Fruit fly (Drosophila melanogaster) whole organism, embryonic: Measurements from ENCODE around the gene fne.

Source experiments
- CG11560 ChIP-seq: fragments of 200-800 bp; sonication (Bioruptor generic); IDR thresholded peaks from 3 replicates; pipeline ENCODE4 v1.3.6; 2022; ENCODE audit warnings: missing biosample characterization, missing genetic modification characterization
- CG12219 ChIP-seq: fragments of 200-800 bp; sonication (Bioruptor generic); optimal IDR thresholded peaks from 3 replicates; lab custom pipeline; 2018; ENCODE audit warnings: missing biosample characterization, mild to moderate bottlenecking, missing genetic modification characterization
- CG12299 ChIP-seq: fragments of 200-800 bp; sonication (Bioruptor generic); optimal IDR thresholded peaks from 2 replicates; lab custom pipeline; 2018; ENCODE audit warnings: missing biosample characterization, mild to moderate bottlenecking, missing genetic modification characterization
- CG12659 ChIP-seq: fragments of 200-800 bp; sonication (Bioruptor generic); optimal IDR thresholded peaks from 3 replicates; lab custom pipeline; 2017; ENCODE audit warnings: mild to moderate bottlenecking, missing biosample characterization, missing genetic modification reagents, missing genetic modification characterization
- CG13296 ChIP-seq: fragments of 200-800 bp; sonication (Bioruptor generic); optimal IDR thresholded peaks from 3 replicates; lab custom pipeline; 2018; ENCODE audit warnings: missing biosample characterization, mild to moderate bottlenecking, missing genetic modification characterization
- CG13894 ChIP-seq: fragments of 200-800 bp; sonication (Bioruptor generic); optimal IDR thresholded peaks from 3 replicates; lab custom pipeline; 2018; ENCODE audit warnings: missing biosample characterization, mild to moderate bottlenecking, missing genetic modification characterization, moderate library complexity
- CG14710 ChIP-seq: fragments of 200-800 bp; sonication (Bioruptor generic); optimal IDR thresholded peaks from 3 replicates; lab custom pipeline; 2019; ENCODE audit warnings: missing biosample characterization, mild to moderate bottlenecking, missing genetic modification characterization, moderate library complexity
- CG15696 ChIP-seq: fragments of 200-800 bp; sonication (Bioruptor generic); optimal IDR thresholded peaks from 2 replicates; lab custom pipeline; 2019; ENCODE audit warnings: missing biosample characterization, mild to moderate bottlenecking, missing genetic modification characterization, moderate library complexity
- CG16863 ChIP-seq: fragments of 200-800 bp; sonication (Bioruptor generic); optimal IDR thresholded peaks from 3 replicates; lab custom pipeline; 2016; ENCODE audit warnings: missing biosample characterization, missing genetic modification characterization
- CG5180 ChIP-seq: fragments of 200-800 bp; sonication (Bioruptor generic); optimal IDR thresholded peaks from 3 replicates; lab custom pipeline; 2017; ENCODE audit warnings: missing biosample characterization, missing genetic modification characterization, mild to moderate bottlenecking, moderate library complexity, missing genetic modification reagents
- CG5245 ChIP-seq: fragments of 200-800 bp; sonication (Bioruptor generic); optimal IDR thresholded peaks from 3 replicates; lab custom pipeline; 2016; ENCODE audit warnings: missing biosample characterization, missing genetic modification characterization
- CG6254 ChIP-seq: fragments of 200-800 bp; sonication (Bioruptor generic); optimal IDR thresholded peaks from 3 replicates; lab custom pipeline; 2017; ENCODE audit warnings: mild to moderate bottlenecking, missing biosample characterization, missing genetic modification reagents, missing genetic modification characterization
- CG8089 ChIP-seq: fragments of 200-800 bp; sonication (Bioruptor generic); optimal IDR thresholded peaks from 3 replicates; lab custom pipeline; 2016; ENCODE audit warnings: missing biosample characterization, missing genetic modification characterization
- CG8281 ChIP-seq: fragments of 200-800 bp; sonication (Bioruptor generic); optimal IDR thresholded peaks from 2 replicates; lab custom pipeline; 2018; ENCODE audit warnings: missing biosample characterization, mild to moderate bottlenecking, missing genetic modification characterization, moderate library complexity
- CG8478 ChIP-seq: fragments of >200 bp; optimal IDR thresholded peaks from 2 replicates; lab custom pipeline; 2018
- D19A ChIP-seq: fragments of 200-800 bp; optimal IDR thresholded peaks from 3 replicates; lab custom pipeline; 2019; ENCODE audit warnings: missing biosample characterization, mild to moderate bottlenecking, missing genetic modification characterization, moderate library complexity
- H15 ChIP-seq: fragments of 200-800 bp; sonication (Bioruptor generic); IDR thresholded peaks from 3 replicates; pipeline ENCODE4 v1.3.6; 2022; ENCODE audit warnings: missing biosample characterization, missing genetic modification characterization
- HLH4C ChIP-seq: fragments of 200-800 bp; sonication (Bioruptor generic); IDR thresholded peaks from 3 replicates; pipeline ENCODE4 v1.3.6; 2022; ENCODE audit warnings: missing biosample characterization, missing genetic modification characterization; ENCODE audit not compliant: partially characterized antibody
- HmgD ChIP-seq: fragments of 200-800 bp; sonication (Bioruptor generic); optimal IDR thresholded peaks from 3 replicates; lab custom pipeline; 2016; ENCODE audit warnings: missing biosample characterization, missing genetic modification characterization
- HmgZ ChIP-seq: fragments of 200-800 bp; sonication (Bioruptor generic); optimal IDR thresholded peaks from 2 replicates; lab custom pipeline; 2018; ENCODE audit warnings: missing biosample characterization, mild to moderate bottlenecking, missing genetic modification characterization
- Hr39 ChIP-seq: fragments of >200 bp; optimal IDR thresholded peaks from 2 replicates; lab custom pipeline; 2017
- Med ChIP-seq: fragments of 200-800 bp; sonication (Bioruptor generic); peaks from one replicate; lab custom pipeline; 2016; ENCODE audit warnings: missing biosample characterization, missing genetic modification characterization, mild to moderate bottlenecking, inconsistent platforms, moderate library complexity
- Myb ChIP-seq: fragments of 200-800 bp; sonication (Bioruptor generic); optimal IDR thresholded peaks from 2 replicates; lab custom pipeline; 2016; ENCODE audit warnings: missing biosample characterization, missing genetic modification characterization
- Nf-YB ChIP-seq: fragments of 200-800 bp; sonication (Bioruptor generic); optimal IDR thresholded peaks from 3 replicates; lab custom pipeline; 2019; ENCODE audit warnings: missing biosample characterization, mild to moderate bottlenecking, missing genetic modification characterization, moderate library complexity
- Ssrp ChIP-seq: fragments of 200-800 bp; sonication (Bioruptor generic); optimal IDR thresholded peaks from 2 replicates; lab custom pipeline; 2018; ENCODE audit warnings: missing biosample characterization, mild to moderate bottlenecking, missing genetic modification characterization, moderate library complexity
- YL-1 ChIP-seq: fragments of 200-800 bp; sonication (Bioruptor generic); optimal IDR thresholded peaks from 3 replicates; lab custom pipeline; 2017; ENCODE audit warnings: missing biosample characterization, mild to moderate bottlenecking, missing genetic modification characterization
- abd-A ChIP-seq: fragments of 200-800 bp; sonication (Bioruptor generic); optimal IDR thresholded peaks from 3 replicates; lab custom pipeline; 2019; ENCODE audit warnings: missing biosample characterization, mild to moderate bottlenecking, missing genetic modification characterization, moderate library complexity
- amos ChIP-seq: fragments of 200-800 bp; sonication (Bioruptor generic); IDR thresholded peaks from 2 replicates; pipeline ENCODE4 v1.3.6; 2022; ENCODE audit warnings: missing biosample characterization, missing genetic modification characterization; ENCODE audit not compliant: partially characterized antibody
- bcd ChIP-seq: fragments of 200-800 bp; sonication (Bioruptor generic); optimal IDR thresholded peaks from 2 replicates; lab custom pipeline; 2017; ENCODE audit warnings: missing biosample characterization, mild to moderate bottlenecking, missing genetic modification characterization
- cg ChIP-seq: fragments of 200-800 bp; sonication (Bioruptor generic); optimal IDR thresholded peaks from 3 replicates; lab custom pipeline; 2019; ENCODE audit warnings: missing biosample characterization, mild to moderate bottlenecking, missing genetic modification characterization, moderate library complexity
- chm ChIP-seq: fragments of 200-800 bp; sonication (Bioruptor generic); IDR thresholded peaks from 2 replicates; pipeline ENCODE4 v1.3.6; 2022; ENCODE audit warnings: missing biosample characterization, missing genetic modification characterization
- danr ChIP-seq: fragments of 200-800 bp; sonication (Bioruptor generic); IDR thresholded peaks from 2 replicates; pipeline ENCODE4 v1.3.6; 2022; ENCODE audit warnings: missing biosample characterization, missing genetic modification characterization
- eyg ChIP-seq: fragments of 200-800 bp; sonication (Bioruptor generic); optimal IDR thresholded peaks from 3 replicates; lab custom pipeline; 2016; ENCODE audit warnings: missing biosample characterization, missing genetic modification characterization
- gem ChIP-seq: fragments of 200-800 bp; sonication (Bioruptor generic); optimal IDR thresholded peaks from 2 replicates; lab custom pipeline; 2019; ENCODE audit warnings: missing biosample characterization, mild to moderate bottlenecking, missing genetic modification characterization, moderate library complexity
- gt ChIP-seq: fragments of 200-800 bp; sonication (Bioruptor generic); IDR thresholded peaks from 2 replicates; pipeline ENCODE4 v1.3.6; 2022; ENCODE audit warnings: missing biosample characterization, missing genetic modification characterization
- klu ChIP-seq: fragments of 200-800 bp; sonication (Bioruptor generic); IDR thresholded peaks from 2 replicates; pipeline ENCODE4 v1.3.6; 2022; ENCODE audit warnings: missing biosample characterization, missing genetic modification characterization
- lov ChIP-seq, 2 experiments: fragments of 200-800 bp in 1 of 2; fragments of >200 bp in 1 of 2; sonication (Bioruptor generic) in 1 of 2; IDR thresholded peaks in 1 of 2; optimal IDR thresholded peaks in 1 of 2; 2 replicates in 1 of 2; 3 replicates in 1 of 2; pipeline versions ENCODE4 v1.3.6 to Lab custom; 2017 to 2022; ENCODE audit warnings: missing biosample characterization in 1 of 2, missing genetic modification characterization in 1 of 2
- luna ChIP-seq: fragments of 200-800 bp; sonication (Bioruptor generic); optimal IDR thresholded peaks from 2 replicates; lab custom pipeline; 2016; ENCODE audit warnings: missing biosample characterization, missing genetic modification characterization
- mld ChIP-seq: fragments of 200-800 bp; sonication (Bioruptor generic); IDR thresholded peaks from 3 replicates; pipeline ENCODE4 v1.3.6; 2022; ENCODE audit warnings: missing biosample characterization, missing genetic modification characterization; ENCODE audit not compliant: partially characterized antibody
- nom ChIP-seq: fragments of 200-800 bp; sonication (Bioruptor generic); optimal IDR thresholded peaks from 2 replicates; lab custom pipeline; 2017; ENCODE audit warnings: missing biosample characterization, missing genetic modification characterization, mild to moderate bottlenecking, moderate library complexity, missing genetic modification reagents
- pfk ChIP-seq: fragments of 200-800 bp; sonication (Bioruptor generic); optimal IDR thresholded peaks from 2 replicates; lab custom pipeline; 2018; ENCODE audit warnings: missing biosample characterization, mild to moderate bottlenecking, missing genetic modification characterization, moderate library complexity
- pzg ChIP-seq: fragments of 200-800 bp; sonication (Bioruptor generic); optimal IDR thresholded peaks from 3 replicates; lab custom pipeline; 2018; ENCODE audit warnings: missing biosample characterization, mild to moderate bottlenecking, missing genetic modification characterization, moderate library complexity
- ro ChIP-seq: fragments of 200-800 bp; sonication (Bioruptor generic); IDR thresholded peaks from 2 replicates; pipeline ENCODE4 v1.3.6; 2022; ENCODE audit warnings: missing biosample characterization, missing genetic modification characterization
- slou ChIP-seq: fragments of 200-800 bp; sonication (Bioruptor generic); optimal IDR thresholded peaks from 3 replicates; lab custom pipeline; 2016; ENCODE audit warnings: missing biosample characterization, missing genetic modification characterization
- slp2 ChIP-seq: fragments of 200-800 bp; sonication (Bioruptor generic); optimal IDR thresholded peaks from 2 replicates; lab custom pipeline; 2016; ENCODE audit warnings: missing biosample characterization, missing genetic modification characterization
- trh ChIP-seq: fragments of 200-800 bp; sonication (Bioruptor generic); optimal IDR thresholded peaks from 2 replicates; lab custom pipeline; 2016; ENCODE audit warnings: missing biosample characterization, missing genetic modification characterization
- vnd ChIP-seq: fragments of 200-800 bp; sonication (Bioruptor generic); IDR thresholded peaks from 3 replicates; pipeline ENCODE4 v1.3.6; 2022; ENCODE audit warnings: missing biosample characterization, missing genetic modification characterization; ENCODE audit not compliant: partially characterized antibody
- wek ChIP-seq: fragments of 200-800 bp; sonication (Bioruptor generic); optimal IDR thresholded peaks from 3 replicates; lab custom pipeline; 2018; ENCODE audit warnings: missing biosample characterization, mild to moderate bottlenecking, missing genetic modification characterization, moderate library complexity
- zf30C ChIP-seq: fragments of 200-800 bp; sonication (Bioruptor generic); optimal IDR thresholded peaks from 3 replicates; lab custom pipeline; 2018; ENCODE audit warnings: missing biosample characterization, mild to moderate bottlenecking, missing genetic modification characterization

The fne gene

dm6 chrX:12905901-12906689 is 11.2 kb upstream of the fne start, which contains the start of gene CG4404 (continued):
- TF ChIP-seq CG14710 (tag; lab: Kevin White, UChicago) (no peak), slou (GFP tag; lab: Kevin White, UChicago) (no peak), pfk (no peak), luna (GFP tag; lab: Kevin White, UChicago) (no peak), CG16863 (GFP tag; lab: Kevin White, UChicago) (no peak), gem (tag; lab: Kevin White, UChicago) (no peak), CG8089 (GFP tag; lab: Kevin White, UChicago) (no peak), danr (GFP tag; lab: Robert Waterston, UW) (no peak), HmgD (no peak), zf30C (GFP tag; lab: Kevin White, UChicago) (no peak), vnd (GFP tag; lab: Robert Waterston, UW) (0 out of 3 replicates have a peak, but pooled peaks have one; percentile 24), CG11560 (tag; lab: Robert Waterston, UW) (no peak), pzg (GFP tag; lab: Kevin White, UChicago) (no peak), abd-A (no peak), CG6254 (GFP tag; lab: Kevin White, UChicago) (no peak), eyg (no peak), CG12219 (GFP tag; lab: Kevin White, UChicago) (no peak), Hr39 (lab: Kevin White, UChicago) (no peak), slp2 (GFP tag; lab: Kevin White, UChicago) (no peak), CG8478 (no peak), CG13894 (no peak), CG13296 (GFP tag; lab: Kevin White, UChicago) (no peak), Nf-YB (no peak), HmgZ (tag; lab: Kevin White, UChicago) (no peak), D19A (tag; lab: Kevin White, UChicago) (peak; percentile 13), chm (GFP tag; lab: Robert Waterston, UW) (no peak), CG5245 (GFP tag; lab: Kevin White, UChicago) (no peak), Ssrp (no peak), Myb (GFP tag; lab: Kevin White, UChicago) (peak; percentile 19), YL-1 (GFP tag; lab: Kevin White, UChicago) (no peak), HLH4C (GFP tag; lab: Robert Waterston, UW) (peak; percentile 52; the same call in 2 of the 3 replicates), gt (GFP tag; lab: Robert Waterston, UW) (no peak), nom (GFP tag; lab: Kevin White, UChicago) (no peak), amos (GFP tag; lab: Robert Waterston, UW) (no peak; the same call in 1 of the 2 replicates), trh (GFP tag; lab: Kevin White, UChicago) (no peak), CG15696 (no peak), CG12659 (GFP tag; lab: Kevin White, UChicago) (no peak), CG5180 (no peak), ro (no peak), mld (GFP tag; lab: Robert Waterston, UW) (peak; percentile 42; the same call in 1 of the 3 replicates), wek (GFP tag; lab: Kevin White, UChicago) (no peak), klu (GFP tag; lab: Robert Waterston, UW) (no peak), lov (optimal IDR thresholded peaks at IDR 0.05; lab: Kevin White, UChicago) (no peak), lov (GFP tag; IDR thresholded peaks at IDR 0.05; lab: Robert Waterston, UW) (no peak), CG12299 (tag; lab: Kevin White, UChicago) (no peak), cg (GFP tag; lab: Kevin White, UChicago) (peak; percentile 49), CG8281 (tag; lab: Kevin White, UChicago) (no peak), bcd (no peak), Med (GFP tag; lab: Kevin White, UChicago) (peak; percentile 20), H15 (GFP tag; lab: Robert Waterston, UW) (no peak)
